Worm (Caenorhabditis elegans): ENCODE measurements around the gene drl-1.

ce11 chrIV:343279-343678, 18.4 kb downstream of the drl-1 start:
- TF ChIP-seq ama-1 (optimal IDR thresholded peaks at IDR 0.05) (no peak), ama-1 (GFP tag; optimal IDR thresholded peaks at IDR 0.05) (no peak), hmg-20 (GFP tag; IDR thresholded peaks at IDR 0.05) (no peak), let-607 (tag; optimal IDR thresholded peaks at IDR 0.05) (no peak), F10E7.11 (tag; optimal IDR thresholded peaks at IDR 0.05) (no peak), tbp1 (GFP tag; optimal IDR thresholded peaks at IDR 0.05) (no peak), Y67H2A.10 (GFP tag; conservative IDR thresholded peaks at IDR 0.05) (no peak), nhr-179 (tag; optimal IDR thresholded peaks at IDR 0.05) (no peak), Y95B8A.8 (GFP tag; IDR thresholded peaks at IDR 0.05) (no peak), nhr-120 (GFP tag; IDR thresholded peaks at IDR 0.05) (no peak)

Measured in whole organism, young adult.